Fruit fly (Drosophila melanogaster) whole organism, wandering third instar larva: Measurements from ENCODE around the gene CG13937.
A peak's percentile ranks its signal among the peaks of the same experiment; 100 is the strongest.

Experiments
- CG32264 ChIP-seq: fragments of 200-800 bp; sonication (Bioruptor generic); optimal IDR thresholded peaks from 2 replicates; lab custom pipeline; 2016; ENCODE audit warnings: missing biosample characterization, missing genetic modification characterization
- CrebA ChIP-seq: fragments of 200-800 bp; sonication (Bioruptor generic); optimal IDR thresholded peaks from 2 replicates; lab custom pipeline; 2016; ENCODE audit warnings: missing biosample characterization, mild to moderate bottlenecking, missing genetic modification characterization, borderline replicate concordance
- Dfd ChIP-seq: fragments of >200 bp; optimal IDR thresholded peaks from 2 replicates; lab custom pipeline; 2017; ENCODE audit warnings: missing biosample characterization, missing genetic modification characterization
- GATAd ChIP-seq: sonication (Bioruptor generic); optimal IDR thresholded peaks from 2 replicates; lab custom pipeline; 2016; ENCODE audit warnings: missing biosample characterization, missing genetic modification characterization
- HLH106 ChIP-seq: fragments of 200-800 bp; optimal IDR thresholded peaks from 3 replicates; lab custom pipeline; 2019; ENCODE audit warnings: missing biosample characterization, mild to moderate bottlenecking, missing genetic modification characterization, moderate library complexity
- Hnf4 ChIP-seq: fragments of 200-800 bp; sonication (Bioruptor generic); optimal IDR thresholded peaks from 2 replicates; lab custom pipeline; 2016; ENCODE audit warnings: missing biosample characterization, mild to moderate bottlenecking, missing genetic modification characterization
- Hr78 ChIP-seq: fragments of >200 bp; optimal IDR thresholded peaks from 2 replicates; lab custom pipeline; 2017; ENCODE audit warnings: missing biosample characterization, missing genetic modification characterization
- Jra ChIP-seq: sonication (Bioruptor generic); optimal IDR thresholded peaks from 2 replicates; lab custom pipeline; 2016; ENCODE audit warnings: missing biosample characterization, missing genetic modification characterization
- Mio ChIP-seq: sonication (Bioruptor generic); optimal IDR thresholded peaks from 2 replicates; lab custom pipeline; 2016; ENCODE audit warnings: missing biosample characterization, missing genetic modification characterization
- OdsH ChIP-seq: fragments of 200-800 bp; sonication (Bioruptor generic); optimal IDR thresholded peaks from 2 replicates; lab custom pipeline; 2016; ENCODE audit warnings: missing biosample characterization, mild to moderate bottlenecking, missing genetic modification characterization
- Rel ChIP-seq, 2 experiments: fragments of 200-800 bp; sonication (Bioruptor generic) in 1 of 2; optimal IDR thresholded peaks; 2 replicates in 1 of 2; 3 replicates in 1 of 2; lab custom pipeline; 2016 to 2019; ENCODE audit warnings: mild to moderate bottlenecking in 2 of 2, missing biosample characterization in 2 of 2, missing genetic modification characterization in 2 of 2, moderate library complexity in 1 of 2
- Sp1 ChIP-seq: fragments of 200-800 bp; sonication (Bioruptor generic); optimal IDR thresholded peaks from 3 replicates; lab custom pipeline; 2019; ENCODE audit warnings: missing biosample characterization, mild to moderate bottlenecking, missing genetic modification characterization, moderate library complexity
- Vsx2 ChIP-seq: fragments of 200-300, 225-300 bp; sonication (Bioruptor generic); optimal IDR thresholded peaks from 2 replicates; lab custom pipeline; 2018; ENCODE audit warnings: missing biosample characterization, missing genetic modification characterization; ENCODE audit not compliant: partially characterized antibody
- br ChIP-seq: fragments of 200-800 bp; sonication (Bioruptor generic); optimal IDR thresholded peaks from 2 replicates; lab custom pipeline; 2016; ENCODE audit warnings: missing biosample characterization, missing genetic modification characterization
- brk ChIP-seq: fragments of 200-800 bp; sonication (Bioruptor generic); optimal IDR thresholded peaks from 2 replicates; lab custom pipeline; 2016; ENCODE audit warnings: missing biosample characterization, mild to moderate bottlenecking, missing genetic modification characterization
- dl ChIP-seq, 2 experiments: fragments of 175-275, 200-275 bp in 1 of 2; fragments of 200-275 bp in 1 of 2; sonication (Bioruptor generic); optimal IDR thresholded peaks; lab custom pipeline; 2018; ENCODE audit warnings: mild to moderate bottlenecking in 2 of 2, missing biosample characterization in 2 of 2, missing genetic modification characterization in 2 of 2, moderate library complexity in 2 of 2; ENCODE audit not compliant: partially characterized antibody in 2 of 2, insufficient read depth in 1 of 2
- dmrt93B ChIP-seq: fragments of 200-800 bp; sonication (Bioruptor generic); optimal IDR thresholded peaks from 2 replicates; lab custom pipeline; 2018; ENCODE audit warnings: missing biosample characterization, mild to moderate bottlenecking, missing genetic modification characterization
- dsf ChIP-seq: sonication (Bioruptor generic); optimal IDR thresholded peaks from 2 replicates; lab custom pipeline; 2016; ENCODE audit warnings: missing biosample characterization, missing genetic modification characterization, borderline replicate concordance
- ey ChIP-seq: fragments of 200-800 bp; sonication (Bioruptor generic); optimal IDR thresholded peaks from 2 replicates; lab custom pipeline; 2016; ENCODE audit warnings: missing biosample characterization, missing genetic modification characterization
- foxo ChIP-seq, 2 experiments: fragments of 200-800 bp; sonication (Bioruptor generic); optimal IDR thresholded peaks; 2 replicates in 1 of 2; 3 replicates in 1 of 2; lab custom pipeline; 2016 to 2017; ENCODE audit warnings: missing biosample characterization in 2 of 2, missing genetic modification characterization in 2 of 2
- fru ChIP-seq: fragments of 200-800 bp; sonication (Bioruptor generic); optimal IDR thresholded peaks from 3 replicates; lab custom pipeline; 2016; ENCODE audit warnings: missing biosample characterization, mild to moderate bottlenecking, missing genetic modification characterization
- h ChIP-seq: fragments of 200-800 bp; sonication (Bioruptor generic); optimal IDR thresholded peaks from 3 replicates; lab custom pipeline; 2016; ENCODE audit warnings: missing biosample characterization, mild to moderate bottlenecking, missing genetic modification characterization
- jim ChIP-seq: fragments of 175-275, 200-325 bp; sonication (Bioruptor generic); optimal IDR thresholded peaks from 2 replicates; lab custom pipeline; 2016; ENCODE audit warnings: missing biosample characterization, mild to moderate bottlenecking, missing genetic modification characterization
- lola ChIP-seq: fragments of >200 bp; optimal IDR thresholded peaks from 2 replicates; lab custom pipeline; 2017; ENCODE audit warnings: missing biosample characterization, missing genetic modification characterization
- pan ChIP-seq: fragments of >200 bp; optimal IDR thresholded peaks from 2 replicates; lab custom pipeline; 2017
- psq ChIP-seq: fragments of 200-800 bp; sonication (Bioruptor generic); optimal IDR thresholded peaks from 3 replicates; lab custom pipeline; 2017; ENCODE audit warnings: missing biosample characterization, mild to moderate bottlenecking, missing genetic modification characterization, moderate library complexity
- rgr ChIP-seq: fragments of 200-800 bp; sonication (Bioruptor generic); optimal IDR thresholded peaks from 3 replicates; lab custom pipeline; 2016; ENCODE audit warnings: missing biosample characterization, mild to moderate bottlenecking, missing genetic modification characterization
- sv ChIP-seq: fragments of 200-800 bp; sonication (Bioruptor generic); optimal IDR thresholded peaks from 3 replicates; lab custom pipeline; 2016; ENCODE audit warnings: missing biosample characterization, missing genetic modification characterization
- usp ChIP-seq: fragments of >200 bp; optimal IDR thresholded peaks from 2 replicates; lab custom pipeline; 2017; ENCODE audit warnings: missing biosample characterization, missing genetic modification characterization
- woc ChIP-seq: sonication (Bioruptor generic); optimal IDR thresholded peaks from 2 replicates; lab custom pipeline; 2016; ENCODE audit warnings: missing biosample characterization, mild to moderate bottlenecking, missing genetic modification characterization

Gene CG13937

dm6 chr3L:1880692-1881091 is 2.1 kb downstream of the CG13937 start:
- TF ChIP-seq CG32264 (GFP tag; lab: Kevin White, UChicago) (no peak), h (peak; percentile 29)

- TF ChIP-seq br (peak; percentile 9), HLH106 (tag; lab: Kevin White, UChicago) (peak; percentile 36), GATAd (no peak), woc (GFP tag; lab: Kevin White, UChicago) (no peak), h (peak; percentile 65), psq (GFP tag; lab: Kevin White, UChicago) (peak; percentile 37), rgr (GFP tag; lab: Kevin White, UChicago) (peak; percentile 59), OdsH (GFP tag; lab: Kevin White, UChicago) (peak; percentile 61), CG32264 (GFP tag; lab: Kevin White, UChicago) (no peak), Sp1 (GFP tag; lab: Kevin White, UChicago) (peak; percentile 35), dmrt93B (peak; percentile 7), CrebA (GFP tag; lab: Kevin White, UChicago) (no peak), foxo (GFP tag; optimal IDR thresholded peaks at IDR 0.05; lab: Kevin White, UChicago) (peak in 1 of 2 experiments; percentile 66), Hr78 (GFP tag; lab: Kevin White, UChicago) (no peak), sv (peak; percentile 61), Rel (GFP tag; optimal IDR thresholded peaks at IDR 0.05; lab: Kevin White, UChicago) (no peak), Rel (tag; optimal IDR thresholded peaks at IDR 0.05; lab: Kevin White, UChicago) (no peak), ey (GFP tag; lab: Kevin White, UChicago) (peak; percentile 43)
- TF ChIP-seq, all 38 proteins: peak for 11
These were observed 6.6 kb downstream of the CG13937 start, which contains the start of gene dre4 for dm6 chr3L:1876215-1876625. Gene dre4 (minus strand): TSS chr3L:1876312.

- TF ChIP-seq Vsx2 (GFP tag; lab: Kevin White, UChicago) (no peak), lola (no peak), Mio (GFP tag; lab: Kevin White, UChicago) (no peak), Dfd (GFP tag; lab: Kevin White, UChicago) (no peak), dsf (no peak), pan (lab: Kevin White, UChicago) (no peak), brk (GFP tag; lab: Kevin White, UChicago) (no peak), Jra (no peak), br (no peak), usp (GFP tag; lab: Kevin White, UChicago) (no peak), jim (GFP tag; lab: Kevin White, UChicago) (no peak), woc (GFP tag; lab: Kevin White, UChicago) (no peak), dl (GFP tag; optimal IDR thresholded peaks at IDR 0.05; lab: Kevin White, UChicago; ENCODE audit: insufficient read depth in 1 of 2, partially characterized antibody in 2 of 2) (no peak), psq (GFP tag; lab: Kevin White, UChicago) (no peak), CrebA (GFP tag; lab: Kevin White, UChicago) (no peak), sv (no peak), Rel (GFP tag; optimal IDR thresholded peaks at IDR 0.05; lab: Kevin White, UChicago) (no peak), Rel (tag; optimal IDR thresholded peaks at IDR 0.05; lab: Kevin White, UChicago) (no peak)
These were observed 13.1 kb downstream of the CG13937 start, which contains the start of gene CG13924 for dm6 chr3L:1869719-1870118. Gene CG13924 (plus strand): TSS chr3L:1870019.

dm6 chr3L:1868841-1869240 is 14.0 kb downstream of the CG13937 start:
- TF ChIP-seq h, result peak; percentile 42
- TF ChIP-seq ey (GFP tag; lab: Kevin White, UChicago), result peak; percentile 4
- TF ChIP-seq br, result peak; percentile 6
- TF ChIP-seq rgr (GFP tag; lab: Kevin White, UChicago), result peak; percentile 28
- peak; percentile 13 for TF ChIP-seq OdsH (GFP tag; lab: Kevin White, UChicago)
- TF ChIP-seq Hnf4 (GFP tag; lab: Kevin White, UChicago), result no peak
- no peak for TF ChIP-seq Sp1 (GFP tag; lab: Kevin White, UChicago)
- TF ChIP-seq HLH106 (tag; lab: Kevin White, UChicago), result peak; percentile 43

dm6 chr3L:1866021-1866811 is 16.6 kb downstream of the CG13937 start:
- TF ChIP-seq fru (GFP tag; lab: Kevin White, UChicago), result no peak
- TF ChIP-seq Hnf4 (GFP tag; lab: Kevin White, UChicago), result peak; percentile 65
